Fruit fly (Drosophila melanogaster) ovary, adult (tissue): ENCODE results near the gene CG12983.

ENCODE experiments used
- CG17801 ChIP-seq: fragments of 200-800 bp; optimal IDR thresholded peaks from 2 replicates; lab custom pipeline; 2019; ENCODE audit warnings: missing biosample characterization, mild to moderate bottlenecking, missing genetic modification characterization, moderate library complexity; ENCODE audit not compliant: partially characterized antibody

The CG12983 gene

dm6 chr3L:20986929-20987363 lies 20.4 kb upstream of the CG12983 start:
- no peak for TF ChIP-seq CG17801 (GFP tag; lab: Kevin White, UChicago)

dm6 chr3L:20984414-20985208 lies 18.0 kb upstream of the CG12983 start:
- no peak for TF ChIP-seq CG17801 (GFP tag; lab: Kevin White, UChicago)

DNA sequence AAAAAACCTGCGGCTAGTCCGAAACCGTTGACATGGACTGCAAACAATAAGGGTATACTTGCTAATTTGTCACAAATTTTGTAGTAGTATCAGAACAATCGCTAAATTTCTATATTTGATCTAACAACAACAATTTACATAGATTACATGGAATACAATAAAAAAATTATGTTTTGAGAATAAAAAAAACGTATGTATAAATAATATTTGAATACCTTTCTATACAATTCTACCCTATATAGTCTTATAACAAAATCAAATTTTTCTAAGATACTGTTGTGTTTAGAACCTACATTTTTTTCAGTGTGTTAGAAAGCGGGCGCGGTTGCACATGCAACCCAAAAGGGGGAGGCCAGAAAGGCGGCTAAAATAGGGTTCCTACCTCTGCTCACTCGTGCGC lies 16.7 kb upstream of the CG12983 start:
- no peak for TF ChIP-seq CG17801 (GFP tag; lab: Kevin White, UChicago)

DNA sequence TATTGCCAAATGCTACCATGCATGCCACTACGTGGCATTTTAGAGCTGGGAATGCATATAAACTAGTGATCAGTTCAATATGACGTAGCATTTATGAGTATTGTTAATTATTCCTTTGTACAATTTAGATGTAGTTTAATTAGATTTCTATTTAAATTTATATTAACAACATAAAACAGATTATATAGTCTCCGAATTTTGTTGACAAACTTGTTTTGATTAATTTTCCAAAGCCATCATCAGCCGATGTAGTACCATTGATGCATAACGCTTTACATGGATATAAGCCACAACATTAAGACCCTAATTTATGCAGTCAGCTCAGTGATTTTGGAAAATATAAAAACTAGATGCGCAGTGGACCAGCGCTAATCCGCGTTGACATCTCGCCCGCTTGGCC lies 16.0 kb upstream of the CG12983 start:
- no peak for TF ChIP-seq CG17801 (GFP tag; lab: Kevin White, UChicago)

- no peak for TF ChIP-seq CG17801 (GFP tag; lab: Kevin White, UChicago)
Observed at dm6 chr3L:20981724-20982123, 15.2 kb upstream of the CG12983 start.

DNA sequence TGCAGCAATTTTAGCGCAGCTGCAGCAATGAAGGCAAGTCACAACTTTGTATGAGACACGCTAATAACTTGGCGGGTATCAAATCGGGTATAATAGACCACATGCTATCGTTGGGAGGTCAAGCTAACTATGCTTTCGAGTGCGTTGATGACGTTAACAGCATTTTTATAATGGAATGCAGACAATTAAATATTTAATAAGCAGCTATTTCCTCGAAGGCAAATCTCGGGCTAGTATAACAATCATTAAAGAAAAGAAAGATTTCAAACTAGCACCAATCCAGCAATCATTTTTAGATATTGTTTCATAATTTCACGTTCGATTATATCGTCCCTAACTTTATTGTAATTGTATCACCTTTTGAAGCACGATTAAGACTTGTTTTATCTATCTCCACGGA lies 13.9 kb upstream of the CG12983 start:
- no peak for TF ChIP-seq CG17801 (GFP tag; lab: Kevin White, UChicago)

DNA sequence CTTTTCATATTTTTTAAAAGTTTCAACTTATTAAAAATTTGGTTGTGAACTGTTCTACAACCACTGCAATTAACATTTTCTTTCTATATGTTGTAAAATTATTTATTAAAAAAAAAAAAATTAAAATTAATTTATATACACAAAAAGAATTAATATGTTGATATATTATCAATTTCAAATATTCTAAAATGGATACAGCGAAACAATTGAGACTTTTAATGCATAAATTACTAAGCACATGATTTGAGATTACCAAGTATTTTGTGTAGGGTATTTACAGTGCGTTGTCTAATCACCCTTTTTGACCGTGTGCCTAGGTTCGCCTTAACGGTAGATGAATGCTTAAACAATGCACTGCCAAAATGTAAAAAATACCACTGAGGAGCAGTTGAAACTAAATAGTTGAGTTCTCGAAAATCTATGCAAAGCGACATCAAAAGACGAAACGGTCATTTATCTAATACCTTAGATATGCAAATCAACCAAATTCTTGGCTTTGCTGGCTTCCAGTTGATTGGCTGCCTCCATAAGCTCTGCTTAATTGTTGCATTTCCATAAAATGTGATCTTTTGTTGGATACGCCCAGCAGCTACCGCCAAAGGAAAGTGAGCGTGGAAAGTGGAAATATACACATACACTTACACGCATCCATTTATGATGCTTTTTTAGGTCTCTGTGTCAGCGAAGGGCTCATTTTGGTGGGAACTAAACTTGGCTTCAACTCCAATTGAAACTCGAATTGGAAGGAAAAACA lies 10.6 kb upstream of the CG12983 start:
- TF ChIP-seq CG17801 (GFP tag; lab: Kevin White, UChicago), result no peak

dm6 chr3L:20976383-20976782 lies 9.8 kb upstream of the CG12983 start:
- no peak for TF ChIP-seq CG17801 (GFP tag; lab: Kevin White, UChicago)

dm6 chr3L:20974600-20974999 lies 8.0 kb upstream of the CG12983 start, which contains the start of gene CG33286:
Gene CG33286, minus strand, starts transcription at chr3L:20974700.
- no peak for TF ChIP-seq CG17801 (GFP tag; lab: Kevin White, UChicago)

dm6 chr3L:20970563-20970962 lies 4.0 kb upstream of the CG12983 start, which contains the start of gene CG33287:
Gene CG33287, minus strand, starts transcription at chr3L:20970663.
- no peak for TF ChIP-seq CG17801 (GFP tag; lab: Kevin White, UChicago)

dm6 chr3L:20962455-20962854 lies 4.1 kb downstream of the CG12983 start, which contains the start of gene CG10587:
Gene CG10587, minus strand, starts transcription at chr3L:20962555.
- TF ChIP-seq CG17801 (GFP tag; lab: Kevin White, UChicago), result no peak

- TF ChIP-seq CG17801 (GFP tag; lab: Kevin White, UChicago), result no peak
Observed at dm6 chr3L:20961286-20961685, 5.3 kb downstream of the CG12983 start, which contains the start of gene CG11037. Gene CG11037, minus strand, starts transcription at chr3L:20961386.

DNA sequence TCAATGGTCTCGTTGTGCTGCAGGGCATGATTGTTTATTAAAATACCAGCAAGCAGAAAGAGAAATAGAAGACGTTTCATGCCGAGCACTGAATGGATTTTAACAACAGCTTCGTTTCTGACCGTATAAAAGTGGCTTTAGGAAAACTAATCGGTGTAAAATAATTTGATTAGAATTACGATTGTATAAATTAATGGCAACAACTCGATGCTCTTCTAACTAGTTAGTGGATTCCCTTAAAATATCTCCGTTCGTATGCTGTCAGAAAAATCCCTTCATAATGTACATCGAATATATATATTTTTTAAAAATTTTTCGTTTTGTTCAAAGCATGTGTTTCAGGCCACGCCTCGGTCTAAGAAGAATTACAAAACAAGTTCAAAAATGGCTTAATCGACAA lies 9.9 kb downstream of the CG12983 start, which contains the start of the genes Sems and CG10588:
Gene Sems (minus strand): TSS at position 101 of the 400 bp plus-strand sequence.
Gene CG10588 (plus strand): TSS at position 285 of the 400 bp plus-strand sequence.
- no peak for TF ChIP-seq CG17801 (GFP tag; lab: Kevin White, UChicago)

DNA sequence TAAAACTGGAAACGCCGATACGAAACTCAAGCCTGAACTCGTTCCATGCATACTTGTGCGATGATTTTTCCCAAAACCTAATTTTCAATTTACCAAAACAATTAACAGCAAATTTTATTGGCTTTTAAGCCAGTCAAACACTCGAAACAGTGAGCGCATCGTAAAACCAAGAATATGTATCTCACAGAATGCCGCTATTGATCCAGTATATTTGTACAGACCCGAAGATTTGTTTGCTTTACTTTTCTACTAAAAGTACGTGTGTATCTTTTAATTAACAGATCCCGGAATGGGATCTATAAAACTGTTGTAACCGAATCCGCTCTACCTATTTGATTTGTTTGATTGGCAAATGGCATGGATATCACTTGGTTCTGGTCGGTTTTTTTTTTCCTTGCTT lies 12.4 kb downstream of the CG12983 start:
- TF ChIP-seq CG17801 (GFP tag; lab: Kevin White, UChicago), result no peak
